Fruit fly (Drosophila melanogaster) whole organism, embryonic: ENCODE measurements around the gene CG17637.

ENCODE experiments used
- Ada2b ChIP-seq: fragments of 200-800 bp; sonication (Bioruptor generic); IDR thresholded peaks from 2 replicates; pipeline ENCODE4 v1.3.6; 2022; ENCODE audit warnings: missing biosample characterization, missing genetic modification characterization
- BEAF-32 ChIP-seq: fragments of 200-800 bp; sonication (Bioruptor generic); optimal IDR thresholded peaks from 3 replicates; lab custom pipeline; 2017; ENCODE audit warnings: missing biosample characterization, missing genetic modification characterization, mild to moderate bottlenecking, moderate library complexity, missing genetic modification reagents
- C15 ChIP-seq: fragments of 200-800 bp; sonication (Bioruptor generic); IDR thresholded peaks from 3 replicates; pipeline ENCODE4 v1.3.6; 2022; ENCODE audit warnings: missing biosample characterization, missing genetic modification characterization
- CG12659 ChIP-seq: fragments of 200-800 bp; sonication (Bioruptor generic); optimal IDR thresholded peaks from 3 replicates; lab custom pipeline; 2017; ENCODE audit warnings: mild to moderate bottlenecking, missing biosample characterization, missing genetic modification reagents, missing genetic modification characterization
- CG13894 ChIP-seq: fragments of 200-800 bp; sonication (Bioruptor generic); optimal IDR thresholded peaks from 3 replicates; lab custom pipeline; 2018; ENCODE audit warnings: missing biosample characterization, mild to moderate bottlenecking, missing genetic modification characterization, moderate library complexity
- CG14965 ChIP-seq: fragments of 200-800 bp; sonication (Bioruptor generic); optimal IDR thresholded peaks from 2 replicates; lab custom pipeline; 2016; ENCODE audit warnings: missing biosample characterization, missing genetic modification characterization, borderline replicate concordance
- CG16815 ChIP-seq: fragments of 200-800 bp; sonication (Bioruptor generic); optimal IDR thresholded peaks from 3 replicates; lab custom pipeline; 2017; ENCODE audit warnings: missing biosample characterization, mild to moderate bottlenecking, missing genetic modification characterization
- CG17359 ChIP-seq: fragments of 200-800 bp; sonication (Bioruptor generic); optimal IDR thresholded peaks from 3 replicates; lab custom pipeline; 2018; ENCODE audit warnings: missing biosample characterization, mild to moderate bottlenecking, missing genetic modification characterization, moderate library complexity
- CG18011 ChIP-seq: fragments of 200-800 bp; sonication (Bioruptor generic); optimal IDR thresholded peaks from 2 replicates; lab custom pipeline; 2017; ENCODE audit warnings: missing biosample characterization, missing genetic modification characterization, mild to moderate bottlenecking, moderate library complexity, missing genotype
- CG18764 ChIP-seq: fragments of 200-800 bp; sonication (Bioruptor generic); optimal IDR thresholded peaks from 3 replicates; lab custom pipeline; 2016; ENCODE audit warnings: missing biosample characterization, missing genetic modification characterization
- CG34224 ChIP-seq: fragments of 200-800 bp; sonication (Bioruptor generic); IDR thresholded peaks from 3 replicates; pipeline ENCODE4 v1.3.6; 2022; ENCODE audit warnings: missing biosample characterization, missing genetic modification characterization; ENCODE audit not compliant: partially characterized antibody
- CG4707 ChIP-seq: fragments of 200-800 bp; sonication (Bioruptor generic); optimal IDR thresholded peaks from 2 replicates; lab custom pipeline; 2018; ENCODE audit warnings: missing biosample characterization, mild to moderate bottlenecking, missing genetic modification characterization, moderate library complexity
- CG6813 ChIP-seq: fragments of 200-800 bp; sonication (Bioruptor generic); optimal IDR thresholded peaks from 2 replicates; lab custom pipeline; 2017; ENCODE audit warnings: missing biosample characterization, missing genetic modification characterization, mild to moderate bottlenecking, moderate library complexity, missing genetic modification reagents
- CG7987 ChIP-seq: fragments of 200-800 bp; sonication (Bioruptor generic); optimal IDR thresholded peaks from 2 replicates; lab custom pipeline; 2018; ENCODE audit warnings: missing biosample characterization, mild to moderate bottlenecking, missing genetic modification characterization, moderate library complexity
- CG9817 ChIP-seq: fragments of 200-800 bp; sonication (Bioruptor generic); optimal IDR thresholded peaks from 2 replicates; lab custom pipeline; 2018; ENCODE audit warnings: missing biosample characterization, mild to moderate bottlenecking, missing genetic modification characterization, moderate library complexity
- CHES-1-like ChIP-seq: fragments of 200-800 bp; sonication (Bioruptor generic); optimal IDR thresholded peaks from 2 replicates; lab custom pipeline; 2016; ENCODE audit warnings: missing biosample characterization, missing genetic modification characterization
- CoRest ChIP-seq: fragments of 200-800 bp; sonication (Bioruptor generic); optimal IDR thresholded peaks from 3 replicates; lab custom pipeline; 2018; ENCODE audit warnings: missing biosample characterization, mild to moderate bottlenecking, missing genetic modification characterization, moderate library complexity
- Doc2 ChIP-seq: fragments of 200-800 bp; sonication (Bioruptor generic); IDR thresholded peaks from 2 replicates; pipeline ENCODE4 v1.3.6; 2022; ENCODE audit warnings: missing biosample characterization, missing genetic modification characterization
- Doc3 ChIP-seq: fragments of 200-800 bp; sonication (Bioruptor generic); IDR thresholded peaks from 3 replicates; pipeline ENCODE4 v1.3.6; 2022; ENCODE audit warnings: missing biosample characterization, missing genetic modification characterization; ENCODE audit not compliant: partially characterized antibody
- Hand ChIP-seq: fragments of 200-800 bp; sonication (Bioruptor generic); optimal IDR thresholded peaks from 2 replicates; lab custom pipeline; 2017; ENCODE audit warnings: mild to moderate bottlenecking, missing biosample characterization, missing genetic modification reagents, missing genetic modification characterization
- Hmx ChIP-seq: fragments of 200-800 bp; sonication (Bioruptor generic); optimal IDR thresholded peaks from 2 replicates; lab custom pipeline; 2016; ENCODE audit warnings: missing biosample characterization, missing genetic modification characterization
- Myb ChIP-seq: fragments of 200-800 bp; sonication (Bioruptor generic); optimal IDR thresholded peaks from 2 replicates; lab custom pipeline; 2016; ENCODE audit warnings: missing biosample characterization, missing genetic modification characterization
- NC2α ChIP-seq: fragments of 200-800 bp; sonication (Bioruptor generic); optimal IDR thresholded peaks from 2 replicates; lab custom pipeline; 2016; ENCODE audit warnings: missing biosample characterization, missing genetic modification characterization
- Scr ChIP-seq: fragments of 200-800 bp; sonication (Bioruptor generic); IDR thresholded peaks from 2 replicates; pipeline ENCODE4 v1.3.6; 2022; ENCODE audit warnings: missing biosample characterization, missing genetic modification characterization; ENCODE audit not compliant: partially characterized antibody
- Six4 ChIP-seq: fragments of 200-800 bp; sonication (Bioruptor generic); optimal IDR thresholded peaks from 2 replicates; lab custom pipeline; 2016; ENCODE audit warnings: missing biosample characterization, missing genetic modification characterization
- Sox102F ChIP-seq: fragments of 200-800 bp; sonication (Bioruptor generic); optimal IDR thresholded peaks from 2 replicates; lab custom pipeline; 2018; ENCODE audit warnings: missing biosample characterization, mild to moderate bottlenecking, missing genetic modification characterization, moderate library complexity
- Sry-δ ChIP-seq: fragments of 200-800 bp; sonication (Bioruptor generic); optimal IDR thresholded peaks from 2 replicates; lab custom pipeline; 2016; ENCODE audit warnings: missing biosample characterization, missing genetic modification characterization
- bsh ChIP-seq, 2 experiments: fragments of 200-800 bp; sonication (Bioruptor generic); optimal IDR thresholded peaks; 2 replicates each; lab custom pipeline; 2017 to 2018; ENCODE audit warnings: mild to moderate bottlenecking in 2 of 2, missing biosample characterization in 2 of 2, missing genetic modification characterization in 2 of 2, moderate library complexity in 1 of 2
- chm ChIP-seq: fragments of 200-800 bp; sonication (Bioruptor generic); IDR thresholded peaks from 2 replicates; pipeline ENCODE4 v1.3.6; 2022; ENCODE audit warnings: missing biosample characterization, missing genetic modification characterization
- dmrt11E ChIP-seq: fragments of 200-800 bp; sonication (Bioruptor generic); optimal IDR thresholded peaks from 3 replicates; lab custom pipeline; 2018; ENCODE audit warnings: missing biosample characterization, mild to moderate bottlenecking, missing genetic modification characterization, moderate library complexity
- dmrt99B ChIP-seq: fragments of 200-800 bp; sonication (Bioruptor generic); optimal IDR thresholded peaks from 2 replicates; lab custom pipeline; 2018; ENCODE audit warnings: missing biosample characterization, mild to moderate bottlenecking, missing genetic modification characterization, moderate library complexity
- emc ChIP-seq: fragments of 200-800 bp; sonication (Bioruptor generic); optimal IDR thresholded peaks from 2 replicates; lab custom pipeline; 2016; ENCODE audit warnings: missing biosample characterization, missing genetic modification characterization
- en ChIP-seq: fragments of 200-800 bp; sonication (Bioruptor generic); optimal IDR thresholded peaks from 2 replicates; lab custom pipeline; 2016; ENCODE audit warnings: missing biosample characterization, missing genetic modification characterization
- fd102C ChIP-seq: fragments of 200-800 bp; sonication (Bioruptor generic); optimal IDR thresholded peaks from 2 replicates; lab custom pipeline; 2018; ENCODE audit warnings: missing biosample characterization, mild to moderate bottlenecking, missing genetic modification characterization, moderate library complexity
- gro ChIP-seq: fragments of 200-800 bp; sonication (Bioruptor generic); optimal IDR thresholded peaks from 2 replicates; lab custom pipeline; 2016; ENCODE audit warnings: missing biosample characterization, missing genetic modification characterization
- luna ChIP-seq: fragments of 200-800 bp; sonication (Bioruptor generic); optimal IDR thresholded peaks from 2 replicates; lab custom pipeline; 2016; ENCODE audit warnings: missing biosample characterization, missing genetic modification characterization
- otp ChIP-seq: fragments of 200-800 bp; sonication (Bioruptor generic); IDR thresholded peaks from 3 replicates; pipeline ENCODE4, ENCODE4 v1.3.6; 2022; ENCODE audit warnings: missing biosample characterization, missing genetic modification characterization
- pan ChIP-seq, 4 experiments: fragments of >200 bp in 3 of 4; fragments of 200-800 bp in 1 of 4; sonication (Bioruptor generic) in 1 of 4; optimal IDR thresholded peaks in 3 of 4; IDR thresholded peaks in 1 of 4; 2 replicates each; pipeline versions ENCODE4 v1.3.6 to Lab custom; 2017 to 2022; ENCODE audit warnings: missing biosample characterization in 2 of 4, missing genetic modification characterization in 2 of 4, mixed read lengths in 1 of 4
- pros ChIP-seq: fragments of 200-800 bp; sonication (Bioruptor generic); optimal IDR thresholded peaks from 3 replicates; lab custom pipeline; 2019; ENCODE audit warnings: missing biosample characterization, mild to moderate bottlenecking, missing genetic modification characterization, moderate library complexity
- ro ChIP-seq: fragments of 200-800 bp; sonication (Bioruptor generic); IDR thresholded peaks from 2 replicates; pipeline ENCODE4 v1.3.6; 2022; ENCODE audit warnings: missing biosample characterization, missing genetic modification characterization
- sna ChIP-seq: fragments of 200-800 bp; sonication (Bioruptor generic); IDR thresholded peaks from 2 replicates; pipeline ENCODE4 v1.3.6; 2022; ENCODE audit warnings: missing biosample characterization, missing genetic modification characterization; ENCODE audit not compliant: partially characterized antibody
- tap ChIP-seq: fragments of 200-800 bp; optimal IDR thresholded peaks from 3 replicates; lab custom pipeline; 2019; ENCODE audit warnings: missing biosample characterization, mild to moderate bottlenecking, missing genetic modification characterization, moderate library complexity
- tio ChIP-seq: fragments of 200-800 bp; sonication (Bioruptor generic); optimal IDR thresholded peaks from 2 replicates; lab custom pipeline; 2017; ENCODE audit warnings: missing biosample characterization, missing genetic modification characterization, inconsistent platforms
- trh ChIP-seq: fragments of 200-800 bp; sonication (Bioruptor generic); optimal IDR thresholded peaks from 2 replicates; lab custom pipeline; 2016; ENCODE audit warnings: missing biosample characterization, missing genetic modification characterization
- vvl ChIP-seq: fragments of 200-800 bp; sonication (Bioruptor generic); IDR thresholded peaks from 2 replicates; pipeline ENCODE4 v1.3.6; 2022; ENCODE audit warnings: missing biosample characterization, missing genetic modification characterization
- wor ChIP-seq: fragments of 200-800 bp; sonication (Bioruptor generic); IDR thresholded peaks from 2 replicates; pipeline ENCODE4 v1.3.6; 2022; ENCODE audit warnings: missing biosample characterization, missing genetic modification characterization
- z ChIP-seq: fragments of 200-800 bp; sonication (Bioruptor generic); IDR thresholded peaks from 3 replicates; pipeline ENCODE4 v1.3.6; 2022; ENCODE audit warnings: missing biosample characterization, missing genetic modification characterization
- zen2 ChIP-seq: fragments of 200-800 bp; sonication (Bioruptor generic); IDR thresholded peaks from 3 replicates; pipeline ENCODE4 v1.3.6; 2022; ENCODE audit warnings: missing biosample characterization, missing genetic modification characterization; ENCODE audit not compliant: partially characterized antibody

CG17637 gene

dm6 chr3L:20516519-20517178 is 12.7 kb downstream of the CG17637 start (continued):
- TF ChIP-seq bsh (GFP tag; optimal IDR thresholded peaks at IDR 0.05; lab: Kevin White, UChicago) (peak in 1 of 2 experiments; percentile 69), chm (peak; percentile 28; the same call in 1 of the 2 replicates), Doc2 (GFP tag; lab: Robert Waterston, UW) (no peak), CoRest (tag; lab: Kevin White, UChicago) (peak; percentile 52), NC2α (GFP tag; lab: Kevin White, UChicago) (no peak), C15 (GFP tag; lab: Robert Waterston, UW) (no peak), vvl (GFP tag; lab: Robert Waterston, UW) (peak; percentile 19; the same call in 1 of the 2 replicates), Six4 (peak; percentile 42), Sox102F (peak; percentile 67), Doc3 (GFP tag; lab: Robert Waterston, UW) (no peak), otp (GFP tag; lab: Robert Waterston, UW) (no peak), CG13894 (no peak), ro (GFP tag; lab: Robert Waterston, UW) (no peak), Scr (0 out of 2 replicates have a peak, but pooled peaks have one; percentile 9), CG16815 (no peak), Hmx (no peak), CG17359 (tag; lab: Kevin White, UChicago) (peak; percentile 63), CG14965 (GFP tag; lab: Kevin White, UChicago) (no peak), dmrt11E (peak; percentile 51), gro (GFP tag; lab: Kevin White, UChicago) (no peak), CG12659 (GFP tag; lab: Kevin White, UChicago) (peak; percentile 37), Sry-δ (GFP tag; lab: Kevin White, UChicago) (no peak), CG18764 (GFP tag; lab: Kevin White, UChicago) (peak; percentile 9), CG34224 (GFP tag; lab: Robert Waterston, UW) (0 out of 3 replicates have a peak, but pooled peaks have one; percentile 31), Ada2b (GFP tag; lab: Robert Waterston, UW) (no peak), sna (GFP tag; lab: Robert Waterston, UW) (no peak), trh (GFP tag; lab: Kevin White, UChicago) (no peak), CG6813 (GFP tag; lab: Kevin White, UChicago) (no peak), BEAF-32 (GFP tag; lab: Kevin White, UChicago) (no peak), CHES-1-like (GFP tag; lab: Kevin White, UChicago) (no peak), CG7987 (GFP tag; lab: Kevin White, UChicago) (no peak), z (GFP tag; lab: Robert Waterston, UW) (0 out of 3 replicates have a peak, but pooled peaks have one; percentile 11), luna (no peak), tap (tag; lab: Kevin White, UChicago) (peak; percentile 64), Hand (GFP tag; lab: Kevin White, UChicago) (peak; percentile 44), dmrt99B (peak; percentile 41), CG4707 (GFP tag; lab: Kevin White, UChicago) (no peak), wor (no peak), tio (peak; percentile 4), Myb (GFP tag; lab: Kevin White, UChicago) (no peak), zen2 (GFP tag; lab: Robert Waterston, UW) (no peak), pan (optimal IDR thresholded peaks at IDR 0.05; lab: Kevin White, UChicago) (no peak), pan (GFP tag; optimal IDR thresholded peaks at IDR 0.05 in 1 of 2, IDR thresholded peaks at IDR 0.05 in 1 of 2) (peak in 1 of 2 experiments; percentile 54), fd102C (GFP tag; lab: Kevin White, UChicago) (no peak), en (no peak), CG9817 (tag; lab: Kevin White, UChicago) (peak; percentile 12), pros (GFP tag; lab: Kevin White, UChicago) (peak; percentile 49), emc (GFP tag; lab: Kevin White, UChicago) (no peak), CG18011 (GFP tag; lab: Kevin White, UChicago) (no peak)
